Worm (Caenorhabditis elegans) whole organism, early embryonic: Measurements from ENCODE around the gene Y116A8C.24.

Experiments used
- F13C5.2 ChIP-seq: sonication (generic microtip); optimal IDR thresholded peaks from 2 replicates; lab custom pipeline; 2017; ENCODE audit warnings: mild to moderate bottlenecking, missing genetic modification characterization, inconsistent platforms, missing compliant biosample characterization
- ama-1 ChIP-seq: fragments of 150-350 bp; optimal IDR thresholded peaks from 2 replicates; lab custom pipeline; 2014
- ceh-13 ChIP-seq: fragments of 200-800 bp; sonication (Bioruptor generic); optimal IDR thresholded peaks from 2 replicates; lab custom pipeline; 2018; ENCODE audit warnings: mild to moderate bottlenecking, missing genetic modification characterization, missing compliant biosample characterization
- ceh-36 ChIP-seq: sonication (generic microtip); optimal IDR thresholded peaks from 2 replicates; lab custom pipeline; 2016; ENCODE audit warnings: missing genetic modification characterization, inconsistent platforms, missing compliant biosample characterization
- ets-7 ChIP-seq: sonication (generic microtip); optimal IDR thresholded peaks from 2 replicates; lab custom pipeline; 2016; ENCODE audit warnings: missing genotype, missing genetic modification characterization, missing compliant biosample characterization
- flt-1 ChIP-seq: fragments of 200-800 bp; sonication (Bioruptor generic); IDR thresholded peaks from 2 replicates; pipeline ENCODE4 v1.3.6; 2022; ENCODE audit warnings: missing genetic modification characterization, missing compliant biosample characterization
- hnd-1 ChIP-seq: sonication (generic microtip); optimal IDR thresholded peaks from 2 replicates; lab custom pipeline; 2016; ENCODE audit warnings: missing genetic modification characterization, missing compliant biosample characterization
- sea-1 ChIP-seq: fragments of 200-800 bp; sonication (Bioruptor generic); conservative IDR thresholded peaks from 2 replicates; pipeline ENCODE4 v1.3.6; 2022; ENCODE audit warnings: missing genetic modification characterization, missing compliant biosample characterization
- tbx-11 ChIP-seq: fragments of 200-800 bp; sonication (Bioruptor generic); IDR thresholded peaks from 2 replicates; pipeline ENCODE4 v1.3.6; 2022; ENCODE audit warnings: missing genetic modification characterization, missing compliant biosample characterization
- tbx-37 ChIP-seq: fragments of 200-800 bp; sonication (Bioruptor generic); conservative IDR thresholded peaks from 2 replicates; pipeline ENCODE4 v1.3.6; 2022; ENCODE audit warnings: missing genetic modification reagents, missing genetic modification characterization, missing compliant biosample characterization
- tra-4 ChIP-seq: sonication (generic microtip); optimal IDR thresholded peaks from 2 replicates; lab custom pipeline; 2017; ENCODE audit warnings: missing genetic modification characterization, missing compliant biosample characterization

DNA sequence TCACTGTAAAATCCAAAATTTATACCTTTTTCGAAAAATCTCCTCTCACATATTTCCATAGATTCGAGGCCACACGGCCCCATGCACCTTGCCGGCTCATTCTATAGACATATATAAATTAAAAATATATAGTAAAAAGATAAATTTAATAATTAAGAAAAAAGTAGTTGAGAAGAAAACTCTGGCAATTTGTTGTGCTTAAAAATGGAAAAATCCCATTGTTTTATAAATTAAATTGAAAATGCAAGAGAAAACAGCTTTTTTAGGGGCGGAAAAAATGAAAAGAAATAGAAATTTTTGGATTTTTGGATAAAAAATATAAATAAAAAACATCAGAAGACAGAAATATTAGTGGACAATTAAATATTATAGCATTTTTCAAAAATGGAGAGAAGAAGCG is 32.9 kb upstream of the Y116A8C.24 start, which contains the start of gene Y116A8C.30:
- TF ChIP-seq ama-1: no peak
- TF ChIP-seq tbx-37 (GFP tag; lab: Robert Waterston, UW): no peak
- TF ChIP-seq ceh-36: no peak
- TF ChIP-seq flt-1 (GFP tag; lab: Robert Waterston, UW): no peak
- TF ChIP-seq tra-4 (tag; lab: Kevin White, UChicago): no peak
- TF ChIP-seq ceh-13 (GFP tag; lab: Kevin White, UChicago): no peak
- TF ChIP-seq F13C5.2 (tag; lab: Kevin White, UChicago): no peak
- no peak for TF ChIP-seq ets-7 (tag; lab: Kevin White, UChicago)
- no peak for TF ChIP-seq hnd-1 (tag; lab: Kevin White, UChicago)
- TF ChIP-seq tbx-11 (GFP tag; lab: Robert Waterston, UW): no peak
- TF ChIP-seq sea-1 (GFP tag; lab: Robert Waterston, UW): no peak
